Worm (Caenorhabditis elegans): ENCODE data around the gene cutl-17.

cutl-17 gene

ce11 chrIV:9457400-9457799, at the start of gene cutl-17:
cutl-17 (minus strand) TSS chrIV:9457500.
- TF ChIP-seq nhr-11 (tag; optimal IDR thresholded peaks at IDR 0.05) (no peak), sup-37 (GFP tag; optimal IDR thresholded peaks at IDR 0.05) (no peak), lin-14 (GFP tag; optimal IDR thresholded peaks at IDR 0.05) (no peak), ets-5 (GFP tag; IDR thresholded peaks at IDR 0.05) (no peak), dsc-1 (tag; optimal IDR thresholded peaks at IDR 0.05) (no peak), elt-2 (tag; optimal IDR thresholded peaks at IDR 0.05) (no peak), xbp-1 (tag; optimal IDR thresholded peaks at IDR 0.05) (no peak), pqm-1 (tag; optimal IDR thresholded peaks at IDR 0.05) (no peak), nhr-76 (tag; optimal IDR thresholded peaks at IDR 0.05) (no peak), ceh-8 (GFP tag; optimal IDR thresholded peaks at IDR 0.05) (no peak), pag-3 (tag; optimal IDR thresholded peaks at IDR 0.05; ENCODE audit: borderline replicate concordance, insufficient read depth) (no peak), rnt-1 (tag; optimal IDR thresholded peaks at IDR 0.05) (no peak), unc-98 (GFP tag; IDR thresholded peaks at IDR 0.05) (no peak), egl-27 (tag; optimal IDR thresholded peaks at IDR 0.05) (no peak), unc-30 (tag; optimal IDR thresholded peaks at IDR 0.05) (no peak), fkh-10 (GFP tag; optimal IDR thresholded peaks at IDR 0.05) (no peak), unc-130 (tag; optimal IDR thresholded peaks at IDR 0.05) (no peak)

ce11 chrIV:9506251-9506650, 49.0 kb upstream of the cutl-17 start, which contains the start of gene ttr-9:
ttr-9 (minus strand) TSS chrIV:9506351.
- TF ChIP-seq tbx-2 (tag; optimal IDR thresholded peaks at IDR 0.05) (no peak), ceh-8 (GFP tag; optimal IDR thresholded peaks at IDR 0.05) (no peak), pag-3 (tag; optimal IDR thresholded peaks at IDR 0.05; ENCODE audit: borderline replicate concordance, insufficient read depth) (no peak), nhr-90 (tag; optimal IDR thresholded peaks at IDR 0.05; ENCODE audit: poor library complexity) (no peak), swsn-7 (tag; optimal IDR thresholded peaks at IDR 0.05) (no peak), ces-1 (GFP tag; optimal IDR thresholded peaks at IDR 0.05) (no peak), dsc-1 (tag; optimal IDR thresholded peaks at IDR 0.05) (no peak), fkh-8 (tag; optimal IDR thresholded peaks at IDR 0.05) (no peak), ceh-90 (tag; optimal IDR thresholded peaks at IDR 0.05) (no peak), nhr-19 (GFP tag; conservative IDR thresholded peaks at IDR 0.05) (no peak), sup-37 (GFP tag; optimal IDR thresholded peaks at IDR 0.05) (no peak), jun-1 (tag; optimal IDR thresholded peaks at IDR 0.05) (no peak), ceh-88 (GFP tag; IDR thresholded peaks at IDR 0.05) (no peak), dpl-1 (GFP tag; optimal IDR thresholded peaks at IDR 0.05) (no peak), ztf-4 (tag; optimal IDR thresholded peaks at IDR 0.05) (no peak), fkh-10 (GFP tag; optimal IDR thresholded peaks at IDR 0.05) (no peak)

ce11 chrIV:9500100-9500499, 42.8 kb upstream of the cutl-17 start, which contains the start of gene ugt-21:
ugt-21 (plus strand) TSS chrIV:9500311.
- TF ChIP-seq efl-1 (optimal IDR thresholded peaks at IDR 0.05) = no peak
- peak in 1 of 2 experiments; percentile 69 for TF ChIP-seq efl-1 (GFP tag; optimal IDR thresholded peaks at IDR 0.05 in 1 of 2)
- no peak for TF ChIP-seq aha-1 (tag; optimal IDR thresholded peaks at IDR 0.05)
- peak; percentile 69 for TF ChIP-seq elt-2 (tag; optimal IDR thresholded peaks at IDR 0.05)

- TF ChIP-seq nhr-71 (tag; optimal IDR thresholded peaks at IDR 0.05) = no peak
- no peak for TF ChIP-seq vab-15 (tag; optimal IDR thresholded peaks at IDR 0.05)
- no peak for TF ChIP-seq unc-86 (tag; optimal IDR thresholded peaks at IDR 0.05)
- TF ChIP-seq pax-3 (tag; optimal IDR thresholded peaks at IDR 0.05) = no peak
- no peak for TF ChIP-seq irx-1 (tag; optimal IDR thresholded peaks at IDR 0.05)
- TF ChIP-seq nhr-84 (tag; optimal IDR thresholded peaks at IDR 0.05) = no peak
- TF ChIP-seq jun-1 (tag; optimal IDR thresholded peaks at IDR 0.05) = no peak
Observed at ce11 chrIV:9499636-9500035, 42.3 kb upstream of the cutl-17 start.

Measured in whole organism, L1 larva.